Worm (Caenorhabditis elegans): ENCODE measurements around the gene C49C3.4.

ce11 chrIV:17342667-17343066 lies 22.1 kb downstream of the C49C3.4 start, which contains the start of gene C49C3.21:
- no peak for TF ChIP-seq lin-11 (tag; optimal IDR thresholded peaks at IDR 0.05)
- no peak for TF ChIP-seq Y22D7AL.16 (tag; optimal IDR thresholded peaks at IDR 0.05)
- no peak for TF ChIP-seq nhr-232 (tag; optimal IDR thresholded peaks at IDR 0.05)
- no peak for TF ChIP-seq ama-1 (optimal IDR thresholded peaks at IDR 0.05)
- TF ChIP-seq pqm-1 (tag; optimal IDR thresholded peaks at IDR 0.05) = no peak
- TF ChIP-seq F13H6.1 (tag; optimal IDR thresholded peaks at IDR 0.05) = no peak
- TF ChIP-seq C08G9.2 (tag; optimal IDR thresholded peaks at IDR 0.05) = no peak
- TF ChIP-seq K09A11.1 (tag; optimal IDR thresholded peaks at IDR 0.05; ENCODE audit: insufficient read depth) = no peak
- no peak for TF ChIP-seq nhr-11 (tag; optimal IDR thresholded peaks at IDR 0.05)
- TF ChIP-seq dmd-4 (tag; optimal IDR thresholded peaks at IDR 0.05; ENCODE audit: borderline replicate concordance) = no peak
- TF ChIP-seq mec-3 (tag; optimal IDR thresholded peaks at IDR 0.05; ENCODE audit: borderline replicate concordance) = no peak
- TF ChIP-seq ceh-31 (tag; optimal IDR thresholded peaks at IDR 0.05) = no peak

All from whole organism, late embryonic.